Fruit fly (Drosophila melanogaster): ENCODE measurements around the gene CG34448.

The CG34448 gene

DNA sequence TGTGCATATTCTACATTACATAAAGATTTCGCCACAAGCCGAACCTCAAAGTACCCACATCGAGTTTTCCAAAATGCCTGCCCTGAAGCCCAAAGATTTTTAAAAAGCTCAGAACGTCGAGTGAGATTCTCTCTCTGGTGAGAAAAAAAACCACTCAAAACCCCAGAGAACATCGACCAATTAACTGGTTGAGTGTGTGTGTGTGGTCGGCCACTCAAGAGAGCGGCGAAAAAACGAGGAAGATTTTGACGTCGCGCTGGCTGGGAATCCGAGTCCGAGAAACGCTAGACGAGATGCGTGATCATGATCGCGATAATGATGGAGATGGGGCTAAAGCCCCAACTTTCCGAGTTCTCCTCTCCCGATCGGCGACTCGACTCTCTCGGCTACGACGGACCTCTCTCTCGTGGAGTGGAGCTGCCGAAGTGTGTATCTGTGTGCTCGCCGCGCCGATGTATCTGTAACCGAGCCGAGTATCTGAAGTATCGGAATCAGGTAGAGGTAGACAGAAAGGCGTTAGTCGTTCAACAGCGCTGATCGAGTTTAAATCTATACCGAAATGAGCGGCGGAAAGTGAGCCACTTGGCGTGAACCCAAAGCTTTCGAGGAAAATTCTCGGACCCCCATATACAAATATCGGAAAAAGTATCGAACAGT is 33.1 kb upstream of the CG34448 start (continued):
- TF ChIP-seq NC2α (GFP tag; optimal IDR thresholded peaks at IDR 0.05) (no peak), CG17568 (GFP tag; optimal IDR thresholded peaks at IDR 0.05) (no peak), CG17802 (tag; optimal IDR thresholded peaks at IDR 0.05) (no peak), CG4282 (GFP tag; optimal IDR thresholded peaks at IDR 0.05) (no peak), H15 (GFP tag; IDR thresholded peaks at IDR 0.05) (no peak), CG4707 (GFP tag; optimal IDR thresholded peaks at IDR 0.05) (no peak), jigr1 (GFP tag; IDR thresholded peaks at IDR 0.05) (no peak), CG9797 (GFP tag; optimal IDR thresholded peaks at IDR 0.05) (no peak), CG11696 (GFP tag; IDR thresholded peaks at IDR 0.05) (no peak), ara (GFP tag; IDR thresholded peaks at IDR 0.05) (no peak), HLH3B (GFP tag; IDR thresholded peaks at IDR 0.05) (no peak), CG2678 (tag; optimal IDR thresholded peaks at IDR 0.05) (no peak), CG10321 (GFP tag; IDR thresholded peaks at IDR 0.05) (no peak), Max (GFP tag; optimal IDR thresholded peaks at IDR 0.05) (no peak), az2 (GFP tag; optimal IDR thresholded peaks at IDR 0.05) (no peak), Vsx1 (GFP tag; optimal IDR thresholded peaks at IDR 0.05) (no peak), Chrac-16 (GFP tag; optimal IDR thresholded peaks at IDR 0.05) (no peak), trh (GFP tag; optimal IDR thresholded peaks at IDR 0.05) (no peak), Mes4 (GFP tag; optimal IDR thresholded peaks at IDR 0.05) (no peak), wdn (GFP tag; IDR thresholded peaks at IDR 0.05) (no peak), seq (GFP tag; IDR thresholded peaks at IDR 0.05) (no peak), Myb (GFP tag; optimal IDR thresholded peaks at IDR 0.05) (no peak), Dbx (GFP tag; IDR thresholded peaks at IDR 0.05) (no peak), ac (GFP tag; optimal IDR thresholded peaks at IDR 0.05) (no peak), grau (tag; optimal IDR thresholded peaks at IDR 0.05) (no peak), CG9876 (GFP tag; optimal IDR thresholded peaks at IDR 0.05) (no peak), kay (GFP tag; optimal IDR thresholded peaks at IDR 0.05) (no peak), HLH4C (GFP tag; IDR thresholded peaks at IDR 0.05; ENCODE audit: partially characterized antibody) (no peak), Rx (GFP tag; IDR thresholded peaks at IDR 0.05) (no peak), cad (GFP tag; optimal IDR thresholded peaks at IDR 0.05) (no peak), CG31365 (tag; optimal IDR thresholded peaks at IDR 0.05) (no peak), z (GFP tag; IDR thresholded peaks at IDR 0.05) (peak; percentile 98), CG3838 (GFP tag; optimal IDR thresholded peaks at IDR 0.05) (no peak), CG4820 (GFP tag; optimal IDR thresholded peaks at IDR 0.05) (no peak), CG14667 (GFP tag; IDR thresholded peaks at IDR 0.05) (no peak), slbo (GFP tag; IDR thresholded peaks at IDR 0.05) (no peak), wek (GFP tag; optimal IDR thresholded peaks at IDR 0.05) (no peak), Awh (GFP tag; IDR thresholded peaks at IDR 0.05) (no peak), insv (GFP tag; optimal IDR thresholded peaks at IDR 0.05) (no peak), Atf-2 (GFP tag; optimal IDR thresholded peaks at IDR 0.05) (no peak), ato (GFP tag; IDR thresholded peaks at IDR 0.05; ENCODE audit: partially characterized antibody) (no peak), CG30403 (GFP tag; optimal IDR thresholded peaks at IDR 0.05) (no peak), Taf1 (GFP tag; IDR thresholded peaks at IDR 0.05) (no peak), nerfin-2 (GFP tag; IDR thresholded peaks at IDR 0.05; ENCODE audit: partially characterized antibody) (no peak), CG4360 (GFP tag; IDR thresholded peaks at IDR 0.05) (no peak; the same call in 1 of the 2 replicates), Scr (GFP tag; IDR thresholded peaks at IDR 0.05; ENCODE audit: partially characterized antibody) (peak; percentile 51; the same call in 1 of the 2 replicates), Hmx (GFP tag; optimal IDR thresholded peaks at IDR 0.05) (no peak), CG2199 (GFP tag; IDR thresholded peaks at IDR 0.05) (no peak), Dip2 (GFP tag; IDR thresholded peaks at IDR 0.05) (no peak), C15 (GFP tag; IDR thresholded peaks at IDR 0.05) (no peak), Nf-YC (tag; optimal IDR thresholded peaks at IDR 0.05) (peak; percentile 49), crc (GFP tag; optimal IDR thresholded peaks at IDR 0.05) (no peak)
